Worm (Caenorhabditis elegans): Measurements from ENCODE around the gene zmp-6.

DNA sequence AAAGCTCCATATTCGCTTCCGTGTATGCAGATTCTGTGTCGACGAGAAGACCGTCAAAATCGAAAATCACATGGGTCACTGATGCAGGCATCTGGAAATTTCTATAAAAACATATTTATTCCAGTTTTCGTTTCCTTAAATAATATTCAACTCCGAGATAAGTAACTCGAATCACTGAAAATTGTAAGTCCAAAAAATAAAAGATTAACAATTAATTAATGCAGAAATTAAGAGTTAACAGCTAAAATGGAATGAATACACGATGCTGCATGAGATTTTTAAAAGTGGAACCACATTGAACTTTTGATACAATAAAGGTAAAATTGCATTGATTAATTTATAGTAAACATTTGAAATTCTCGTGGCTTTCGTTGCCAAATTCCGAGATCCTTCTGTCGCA lies 16.8 kb downstream of the zmp-6 start, which contains the start of gene R151.10:
- TF ChIP-seq hlh-4 (tag; optimal IDR thresholded peaks at IDR 0.05) (no peak), tbx-2 (tag; optimal IDR thresholded peaks at IDR 0.05) (no peak), lin-13 (GFP tag; optimal IDR thresholded peaks at IDR 0.05) (no peak), unc-62 (GFP tag; optimal IDR thresholded peaks at IDR 0.05) (no peak), nhr-237 (tag; optimal IDR thresholded peaks at IDR 0.05) (no peak)

All from whole organism, L1 larva.